Worm (Caenorhabditis elegans) whole organism, L3 larva: Measurements from ENCODE around the gene Y41E3.13.

Experiments used
- R02D3.7 ChIP-seq: fragments of 150-350 bp; optimal IDR thresholded peaks from 2 replicates; lab custom pipeline; 2014; ENCODE audit warnings: missing biosample characterization, missing genetic modification characterization
- nfya-1 ChIP-seq: sonication (generic microtip); optimal IDR thresholded peaks from 2 replicates; lab custom pipeline; 2017; ENCODE audit warnings: missing genetic modification characterization, mild to moderate bottlenecking, missing compliant biosample characterization, antibody characterized with exemption, moderate library complexity; ENCODE audit not compliant: insufficient read depth
- nhr-23 ChIP-seq: fragments of 150-350 bp; optimal IDR thresholded peaks from 2 replicates; lab custom pipeline; 2014; ENCODE audit warnings: missing biosample characterization, missing genetic modification reagents, missing genetic modification characterization
- nhr-25 ChIP-seq: sonication (generic microtip); optimal IDR thresholded peaks from 2 replicates; lab custom pipeline; 2017; ENCODE audit warnings: missing biosample characterization, missing genetic modification characterization
- nhr-76 ChIP-seq: fragments of 150-350 bp; sonication (generic microtip); optimal IDR thresholded peaks from 5 replicates; lab custom pipeline; 2014; ENCODE audit warnings: missing biosample characterization, missing genetic modification characterization
- pha-4 ChIP-seq: fragments of 150-350 bp; optimal IDR thresholded peaks from 2 replicates; lab custom pipeline; 2014; ENCODE audit warnings: missing biosample characterization, missing genetic modification reagents, missing genetic modification characterization

- TF ChIP-seq nhr-76 (tag; lab: Kevin White, UChicago) (no peak), pha-4 (no peak), nhr-23 (tag; lab: Kevin White, UChicago) (no peak), R02D3.7 (tag; lab: Kevin White, UChicago) (no peak), nhr-25 (tag; lab: Kevin White, UChicago) (no peak), nfya-1 (tag; lab: Kevin White, UChicago) (no peak)
Measured at ce11 chrIV:15012154-15012892, 45.8 kb upstream of the Y41E3.13 start.
